Worm (Caenorhabditis elegans) whole organism, L1 larva: Measurements from ENCODE around the gene sec-31.

Experiments used
- elt-3 ChIP-seq, 6 experiments: fragments of 150-350 bp in 1 of 6; sonication (generic microtip); optimal IDR thresholded peaks; 2 replicates each; lab custom pipeline; 2017 to 2018; ENCODE audit warnings: missing biosample characterization in 6 of 6, missing genetic modification characterization in 6 of 6, inconsistent platforms in 1 of 6
- snpc-4 ChIP-seq: fragments of 150-350 bp; optimal IDR thresholded peaks from 2 replicates; lab custom pipeline; 2014; ENCODE audit warnings: missing biosample characterization, missing genetic modification characterization

- TF ChIP-seq snpc-4 (tag; lab: Kevin White, UChicago), result no peak
- TF ChIP-seq elt-3 (tag; optimal IDR thresholded peaks at IDR 0.05; lab: Kevin White, UChicago), result no peak
Measured at ce11 chrIV:11350809-11351208, 20.8 kb downstream of the sec-31 start.
